Worm (Caenorhabditis elegans) whole organism, L4/young adult: Measurements from ENCODE around the gene nhl-1.

Experiments
- W03F9.2 ChIP-seq: fragments of 150-350 bp; optimal IDR thresholded peaks from 2 replicates; lab custom pipeline; 2014; ENCODE audit warnings: missing biosample characterization, missing genetic modification characterization
- dao-5 ChIP-seq: sonication (generic microtip); optimal IDR thresholded peaks from 2 replicates; lab custom pipeline; 2016; ENCODE audit warnings: missing genotype, missing genetic modification characterization, moderate library complexity, missing compliant biosample characterization
- him-1 ChIP-seq: sonication (generic microtip); optimal IDR thresholded peaks from 2 replicates; lab custom pipeline; 2016; ENCODE audit warnings: missing genotype, missing genetic modification reagents, missing genetic modification characterization, missing compliant biosample characterization

DNA sequence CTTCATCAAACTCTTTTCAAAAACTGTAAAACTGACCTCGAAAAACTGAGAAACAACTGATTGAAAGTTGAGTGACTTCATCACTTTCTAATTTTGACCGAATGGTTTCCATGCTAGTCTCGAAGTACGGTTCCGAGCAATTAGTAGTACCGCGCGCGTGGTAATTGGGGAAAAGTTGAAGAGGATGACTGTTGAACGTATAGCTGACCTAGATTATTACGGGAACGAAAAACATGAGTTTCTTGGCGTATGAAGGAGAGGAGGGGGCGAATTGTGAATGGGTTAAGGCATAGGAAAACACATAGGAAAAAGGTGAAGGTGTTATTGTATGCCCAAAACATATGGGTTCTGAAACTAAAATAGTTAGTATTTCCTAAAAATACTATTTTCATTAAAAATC is 7.8 kb upstream of the nhl-1 start, which contains the start of gene ptr-9:
- TF ChIP-seq him-1 (tag; lab: Kevin White, UChicago) = no peak
- no peak for TF ChIP-seq dao-5 (tag; lab: Kevin White, UChicago)
- no peak for TF ChIP-seq W03F9.2 (tag; lab: Kevin White, UChicago)
